Worm (Caenorhabditis elegans): ENCODE measurements around the gene C40C9.3.

ce11 chrX:13603826-13604225, 43.6 kb upstream of the C40C9.3 start, which contains the start of gene F54B11.8:
- TF ChIP-seq jun-1 (tag; optimal IDR thresholded peaks at IDR 0.05) (no peak), C04F5.9 (tag; optimal IDR thresholded peaks at IDR 0.05) (no peak), fos-1 (tag; optimal IDR thresholded peaks at IDR 0.05) (no peak), nhr-20 (tag; optimal IDR thresholded peaks at IDR 0.05) (no peak)
